Fruit fly (Drosophila melanogaster): ENCODE results near the gene dpr18.

- TF ChIP-seq CG15710 (tag; optimal IDR thresholded peaks at IDR 0.05) (no peak), Ets98B (GFP tag; IDR thresholded peaks at IDR 0.05) (no peak; the same call in 1 of the 2 replicates), CG8159 (tag; optimal IDR thresholded peaks at IDR 0.05) (no peak), D1 (tag; optimal IDR thresholded peaks at IDR 0.05) (no peak), Pif1A (GFP tag; optimal IDR thresholded peaks at IDR 0.05) (no peak), CG34367 (tag; optimal IDR thresholded peaks at IDR 0.05) (no peak)
Measured at dm6 chrX:16072193-16072592, 8.7 kb downstream of the dpr18 start.

Data from whole organism, pupa.